Worm (Caenorhabditis elegans) whole organism, L1 larva: ENCODE results near the gene srj-18.

Source experiments
- aha-1 ChIP-seq: fragments of 150-350 bp; optimal IDR thresholded peaks from 2 replicates; lab custom pipeline; 2014; ENCODE audit warnings: missing biosample characterization, missing genetic modification characterization
- ceh-82 ChIP-seq, 3 experiments: fragments of 150-350 bp in 1 of 3; sonication (generic microtip) in 2 of 3; optimal IDR thresholded peaks; 2 replicates each; lab custom pipeline; 2014 to 2017; ENCODE audit warnings: missing biosample characterization in 3 of 3, missing genetic modification characterization in 3 of 3
- dpl-1 ChIP-seq, 3 experiments: fragments of 150-350 bp in 2 of 3; sonication (generic microtip) in 1 of 3; optimal IDR thresholded peaks; 2 replicates each; lab custom pipeline; 2014 to 2017; ENCODE audit warnings: missing biosample characterization in 3 of 3, missing genetic modification characterization in 3 of 3, missing genetic modification reagents in 3 of 3
- egl-13 ChIP-seq: sonication (generic microtip); optimal IDR thresholded peaks from 2 replicates; lab custom pipeline; 2016; ENCODE audit warnings: missing genotype, missing genetic modification reagents, missing genetic modification characterization, missing compliant biosample characterization
- elt-2 ChIP-seq: sonication (generic microtip); optimal IDR thresholded peaks from 2 replicates; lab custom pipeline; 2016; ENCODE audit warnings: missing genetic modification characterization, mild to moderate bottlenecking, inconsistent platforms, missing compliant biosample characterization, missing genetic modification reagents
- elt-3 ChIP-seq, 6 experiments: fragments of 150-350 bp in 1 of 6; sonication (generic microtip); optimal IDR thresholded peaks; 2 replicates each; lab custom pipeline; 2017 to 2018; ENCODE audit warnings: missing biosample characterization in 6 of 6, missing genetic modification characterization in 6 of 6, inconsistent platforms in 1 of 6
- mab-9 ChIP-seq: fragments of 200-800 bp; sonication (Bioruptor generic); IDR thresholded peaks from 2 replicates; pipeline ENCODE4 v1.3.6; 2022; ENCODE audit warnings: missing genetic modification reagents, missing genetic modification characterization, missing compliant biosample characterization
- nhr-11 ChIP-seq: fragments of 150-350 bp; optimal IDR thresholded peaks from 2 replicates; lab custom pipeline; 2014; ENCODE audit warnings: missing biosample characterization, missing genetic modification characterization
- nhr-28 ChIP-seq: fragments of 150-350 bp; optimal IDR thresholded peaks from 2 replicates; lab custom pipeline; 2014; ENCODE audit warnings: missing biosample characterization, missing genetic modification characterization
- skn-1 ChIP-seq: fragments of 150-350 bp; optimal IDR thresholded peaks from 2 replicates; lab custom pipeline; 2014; ENCODE audit warnings: missing biosample characterization, missing genetic modification characterization
- unc-62 ChIP-seq: fragments of 150-350 bp; optimal IDR thresholded peaks from 2 replicates; lab custom pipeline; 2014; ENCODE audit warnings: missing biosample characterization, missing genetic modification reagents, missing genetic modification characterization
- unc-86 ChIP-seq: sonication (generic microtip); optimal IDR thresholded peaks from 2 replicates; lab custom pipeline; 2016; ENCODE audit warnings: missing genetic modification characterization, missing compliant biosample characterization

ce11 chrV:2728236-2728635, 45.9 kb upstream of the srj-18 start, which contains the start of gene str-33:
- no peak for TF ChIP-seq ceh-82 (tag; optimal IDR thresholded peaks at IDR 0.05; lab: Kevin White, UChicago)
- TF ChIP-seq elt-2 (tag; lab: Kevin White, UChicago): no peak
- no peak for TF ChIP-seq nhr-28 (tag; lab: Kevin White, UChicago)
- TF ChIP-seq elt-3 (tag; optimal IDR thresholded peaks at IDR 0.05; lab: Kevin White, UChicago): no peak
- TF ChIP-seq nhr-11 (tag; lab: Kevin White, UChicago): no peak
- TF ChIP-seq egl-13 (tag; lab: Kevin White, UChicago): no peak
- TF ChIP-seq mab-9 (GFP tag; lab: Robert Waterston, UW): no peak
- no peak for TF ChIP-seq dpl-1 (GFP tag; optimal IDR thresholded peaks at IDR 0.05; lab: Kevin White, UChicago)
- no peak for TF ChIP-seq unc-86 (tag; lab: Kevin White, UChicago)
- no peak for TF ChIP-seq unc-62 (GFP tag; lab: Kevin White, UChicago)
- TF ChIP-seq aha-1: no peak
- TF ChIP-seq skn-1 (tag; lab: Kevin White, UChicago): no peak
